Worm (Caenorhabditis elegans) whole organism, L3 larva: ENCODE data around the gene ddi-1.

Source experiments
- R02D3.7 ChIP-seq: fragments of 150-350 bp; optimal IDR thresholded peaks from 2 replicates; lab custom pipeline; 2014; ENCODE audit warnings: missing biosample characterization, missing genetic modification characterization
- ZK546.5 ChIP-seq: sonication (generic microtip); optimal IDR thresholded peaks from 2 replicates; lab custom pipeline; 2017; ENCODE audit warnings: missing biosample characterization, missing genetic modification characterization
- aly-2 ChIP-seq: fragments of 150-350 bp; optimal IDR thresholded peaks from 2 replicates; lab custom pipeline; 2014; ENCODE audit warnings: missing biosample characterization, missing genetic modification characterization
- ama-1 ChIP-seq: fragments of 150-350 bp; optimal IDR thresholded peaks from 2 replicates; lab custom pipeline; 2018
- ceh-16 ChIP-seq: sonication (generic microtip); optimal IDR thresholded peaks from 2 replicates; lab custom pipeline; 2017; ENCODE audit warnings: missing biosample characterization, missing genetic modification characterization
- ceh-28 ChIP-seq: fragments of 150-350 bp; optimal IDR thresholded peaks from 2 replicates; lab custom pipeline; 2014; ENCODE audit warnings: missing biosample characterization, missing genetic modification reagents, missing genetic modification characterization
- ceh-9 ChIP-seq: sonication (generic microtip); optimal IDR thresholded peaks from 2 replicates; lab custom pipeline; 2018; ENCODE audit warnings: missing biosample characterization, missing genetic modification characterization
- daf-12 ChIP-seq: fragments of 150-350 bp; optimal IDR thresholded peaks from 2 replicates; lab custom pipeline; 2014; ENCODE audit warnings: missing biosample characterization, missing genetic modification reagents, missing genetic modification characterization
- egl-5 ChIP-seq: fragments of 150-350 bp; optimal IDR thresholded peaks from 2 replicates; lab custom pipeline; 2017; ENCODE audit warnings: missing biosample characterization, missing genetic modification reagents, missing genetic modification characterization, inconsistent platforms
- elt-1 ChIP-seq: fragments of 150-350 bp; optimal IDR thresholded peaks from 2 replicates; lab custom pipeline; 2014; ENCODE audit warnings: missing biosample characterization, missing genetic modification characterization
- elt-2 ChIP-seq: sonication (generic microtip); optimal IDR thresholded peaks from 2 replicates; lab custom pipeline; 2016; ENCODE audit warnings: missing genetic modification reagents, mild to moderate bottlenecking, missing genetic modification characterization, missing compliant biosample characterization
- fkh-10 ChIP-seq: sonication (generic microtip); optimal IDR thresholded peaks from 2 replicates; lab custom pipeline; 2017; ENCODE audit warnings: missing biosample characterization, missing genetic modification reagents, missing genetic modification characterization
- fkh-2 ChIP-seq: fragments of 150-350 bp; optimal IDR thresholded peaks from 2 replicates; lab custom pipeline; 2014; ENCODE audit warnings: missing biosample characterization, missing genetic modification reagents, missing genetic modification characterization
- fos-1 ChIP-seq: fragments of 150-350 bp; optimal IDR thresholded peaks from 2 replicates; lab custom pipeline; 2014; ENCODE audit warnings: missing biosample characterization, missing genetic modification characterization
- hmg-11 ChIP-seq: sonication (generic microtip); optimal IDR thresholded peaks from 2 replicates; lab custom pipeline; 2016; ENCODE audit warnings: missing genetic modification characterization, missing compliant biosample characterization
- lin-39 ChIP-seq: fragments of 150-350 bp; optimal IDR thresholded peaks from 2 replicates; lab custom pipeline; 2018; ENCODE audit warnings: missing biosample characterization, missing genetic modification reagents, missing genetic modification characterization
- mdl-1 ChIP-seq: fragments of 150-350 bp; optimal IDR thresholded peaks from 2 replicates; lab custom pipeline; 2014; ENCODE audit warnings: missing biosample characterization, missing genetic modification characterization
- mml-1 ChIP-seq: fragments of 150-350 bp; sonication (generic microtip); optimal IDR thresholded peaks from 3 replicates; lab custom pipeline; 2014; ENCODE audit warnings: missing biosample characterization, missing genetic modification characterization
- nfya-1 ChIP-seq: sonication (generic microtip); optimal IDR thresholded peaks from 2 replicates; lab custom pipeline; 2017; ENCODE audit warnings: missing genetic modification characterization, mild to moderate bottlenecking, missing compliant biosample characterization, antibody characterized with exemption, moderate library complexity; ENCODE audit not compliant: insufficient read depth
- nhr-11 ChIP-seq: fragments of 150-350 bp; optimal IDR thresholded peaks from 2 replicates; lab custom pipeline; 2014; ENCODE audit warnings: missing biosample characterization, missing genetic modification characterization
- nhr-12 ChIP-seq: fragments of 150-350 bp; optimal IDR thresholded peaks from 2 replicates; lab custom pipeline; 2014; ENCODE audit warnings: missing biosample characterization, missing genetic modification characterization
- nhr-23 ChIP-seq: fragments of 150-350 bp; optimal IDR thresholded peaks from 2 replicates; lab custom pipeline; 2014; ENCODE audit warnings: missing biosample characterization, missing genetic modification reagents, missing genetic modification characterization
- nhr-28 ChIP-seq: fragments of 150-350 bp; optimal IDR thresholded peaks from 2 replicates; lab custom pipeline; 2014; ENCODE audit warnings: missing biosample characterization, missing genetic modification characterization
- nhr-43 ChIP-seq: sonication (generic microtip); optimal IDR thresholded peaks from 2 replicates; lab custom pipeline; 2016; ENCODE audit warnings: mild to moderate bottlenecking, missing genetic modification characterization, missing compliant biosample characterization; ENCODE audit not compliant: poor library complexity, severe bottlenecking
- nhr-76 ChIP-seq: fragments of 150-350 bp; sonication (generic microtip); optimal IDR thresholded peaks from 5 replicates; lab custom pipeline; 2014; ENCODE audit warnings: missing biosample characterization, missing genetic modification characterization
- pha-4 ChIP-seq: fragments of 150-350 bp; optimal IDR thresholded peaks from 2 replicates; lab custom pipeline; 2014; ENCODE audit warnings: missing biosample characterization, missing genetic modification reagents, missing genetic modification characterization
- sea-2 ChIP-seq: fragments of 150-350 bp; sonication (generic microtip); optimal IDR thresholded peaks from 4 replicates; lab custom pipeline; 2014; ENCODE audit warnings: missing biosample characterization, missing genetic modification reagents, missing genetic modification characterization
- skn-1 ChIP-seq: fragments of 150-350 bp; optimal IDR thresholded peaks from 2 replicates; lab custom pipeline; 2014; ENCODE audit warnings: missing biosample characterization, missing genetic modification characterization
- snpc-4 ChIP-seq: fragments of 150-350 bp; optimal IDR thresholded peaks from 2 replicates; lab custom pipeline; 2014; ENCODE audit warnings: missing biosample characterization, missing genetic modification characterization
- tbx-2 ChIP-seq: sonication (generic microtip); optimal IDR thresholded peaks from 2 replicates; lab custom pipeline; 2016; ENCODE audit warnings: mild to moderate bottlenecking, missing genetic modification characterization, missing compliant biosample characterization
- unc-39 ChIP-seq: sonication (generic microtip); optimal IDR thresholded peaks from 4 replicates; lab custom pipeline; 2017; ENCODE audit warnings: missing biosample characterization, missing genetic modification characterization
- unc-62 ChIP-seq: fragments of 150-350 bp; sonication (generic microtip); optimal IDR thresholded peaks from 4 replicates; lab custom pipeline; 2014; ENCODE audit warnings: missing biosample characterization, missing genetic modification reagents, missing genetic modification characterization
- ztf-11 ChIP-seq: fragments of 150-350 bp; optimal IDR thresholded peaks from 2 replicates; lab custom pipeline; 2014; ENCODE audit warnings: missing biosample characterization, missing genetic modification characterization
- ztf-4 ChIP-seq: fragments of 150-350 bp; optimal IDR thresholded peaks from 2 replicates; lab custom pipeline; 2014; ENCODE audit warnings: missing biosample characterization, missing genetic modification characterization

Gene ddi-1

ce11 chrIV:6519593-6519992, 3.1 kb upstream of the ddi-1 start, which contains the start of gene C01G5.9:
Gene C01G5.9 (plus strand): TSS chrIV:6519893.
- TF ChIP-seq elt-2 (tag; lab: Kevin White, UChicago), result peak; percentile 31
- TF ChIP-seq nhr-23 (tag; lab: Kevin White, UChicago), result peak; percentile 37
- no peak for TF ChIP-seq nhr-28 (tag; lab: Kevin White, UChicago)
- TF ChIP-seq nhr-76, result no peak
- no peak for TF ChIP-seq snpc-4 (tag; lab: Kevin White, UChicago)
- TF ChIP-seq ceh-9 (tag; lab: Kevin White, UChicago), result no peak

ce11 chrIV:6523773-6524172, 1.1 kb downstream of the ddi-1 start:
- TF ChIP-seq mdl-1 (tag; lab: Kevin White, UChicago) (no peak), lin-39 (tag; lab: Kevin White, UChicago) (no peak), unc-62 (GFP tag; lab: Kevin White, UChicago) (no peak), ama-1 (lab: Kevin White, UChicago) (no peak), ztf-4 (tag; lab: Kevin White, UChicago) (no peak), daf-12 (no peak), mml-1 (tag; lab: Kevin White, UChicago) (no peak), R02D3.7 (no peak), nhr-28 (tag; lab: Kevin White, UChicago) (no peak), nhr-43 (tag; lab: Kevin White, UChicago) (no peak), ztf-11 (no peak), unc-39 (tag; lab: Kevin White, UChicago) (no peak), ZK546.5 (tag; lab: Kevin White, UChicago) (no peak), pha-4 (no peak), fkh-2 (tag; lab: Kevin White, UChicago) (no peak), ceh-9 (tag; lab: Kevin White, UChicago) (no peak)

ce11 chrIV:6524531-6524930, 1.9 kb downstream of the ddi-1 start, which contains the start of gene C01G5.5:
Gene C01G5.5 (plus strand): TSS chrIV:6524610.
- no peak for TF ChIP-seq nhr-76
- no peak for TF ChIP-seq fkh-10 (GFP tag; lab: Kevin White, UChicago)
- no peak for TF ChIP-seq sea-2 (GFP tag; lab: Kevin White, UChicago)
- TF ChIP-seq ceh-16 (tag; lab: Kevin White, UChicago), result no peak
- no peak for TF ChIP-seq nhr-12 (tag; lab: Kevin White, UChicago)
- TF ChIP-seq ztf-11, result no peak
- no peak for TF ChIP-seq mdl-1 (tag; lab: Kevin White, UChicago)
- TF ChIP-seq aly-2, result no peak
- TF ChIP-seq unc-62 (GFP tag; lab: Kevin White, UChicago), result no peak
- no peak for TF ChIP-seq skn-1 (tag; lab: Kevin White, UChicago)
- no peak for TF ChIP-seq hmg-11 (tag; lab: Kevin White, UChicago)
- no peak for TF ChIP-seq mml-1 (tag; lab: Kevin White, UChicago)
- TF ChIP-seq ceh-9 (tag; lab: Kevin White, UChicago), result no peak
- no peak for TF ChIP-seq nhr-23 (tag; lab: Kevin White, UChicago)

- TF ChIP-seq ZK546.5 (tag; lab: Kevin White, UChicago), result no peak
- TF ChIP-seq nfya-1, result no peak
- no peak for TF ChIP-seq unc-39 (tag; lab: Kevin White, UChicago)
- TF ChIP-seq fkh-10 (GFP tag; lab: Kevin White, UChicago), result no peak
- TF ChIP-seq ama-1 (lab: Kevin White, UChicago), result no peak
- TF ChIP-seq tbx-2, result no peak
- no peak for TF ChIP-seq ceh-28
- TF ChIP-seq pha-4, result no peak
- TF ChIP-seq skn-1 (tag; lab: Kevin White, UChicago), result no peak
- TF ChIP-seq ztf-4 (tag; lab: Kevin White, UChicago), result no peak
- no peak for TF ChIP-seq nhr-43 (tag; lab: Kevin White, UChicago)
- no peak for TF ChIP-seq mml-1 (tag; lab: Kevin White, UChicago)
- no peak for TF ChIP-seq nhr-28 (tag; lab: Kevin White, UChicago)
- TF ChIP-seq fos-1 (tag; lab: Kevin White, UChicago), result no peak
- TF ChIP-seq elt-1 (tag; lab: Kevin White, UChicago), result no peak
- no peak for TF ChIP-seq egl-5 (tag; lab: Kevin White, UChicago)
- no peak for TF ChIP-seq aly-2
- no peak for TF ChIP-seq daf-12
- no peak for TF ChIP-seq nhr-11 (tag; lab: Kevin White, UChicago)
- TF ChIP-seq, all 47 proteins: peak for 0
Observed at ce11 chrIV:6526522-6526921, 3.9 kb downstream of the ddi-1 start.
